Fruit fly (Drosophila melanogaster) whole organism, embryonic: Measurements from ENCODE around the gene CG42449.

Source experiments
- Awh ChIP-seq: fragments of 200-800 bp; sonication (Bioruptor generic); IDR thresholded peaks from 2 replicates; pipeline ENCODE4, ENCODE4 v1.3.6; 2022; ENCODE audit warnings: missing biosample characterization, missing genetic modification characterization
- Bdp1 ChIP-seq: fragments of 200-800 bp; sonication (Bioruptor generic); optimal IDR thresholded peaks from 3 replicates; lab custom pipeline; 2016; ENCODE audit warnings: missing biosample characterization, missing genetic modification characterization
- Bgb ChIP-seq: fragments of 200-800 bp; sonication (Bioruptor generic); IDR thresholded peaks from 2 replicates; pipeline ENCODE4 v1.3.6; 2022; ENCODE audit warnings: missing biosample characterization, missing genetic modification characterization; ENCODE audit not compliant: partially characterized antibody
- CG10209 ChIP-seq: fragments of 200-800 bp; sonication (Bioruptor generic); optimal IDR thresholded peaks from 3 replicates; lab custom pipeline; 2017; ENCODE audit warnings: missing biosample characterization, mild to moderate bottlenecking, missing genetic modification characterization, missing genetic modification reagents
- CG10274 ChIP-seq: fragments of 200-800 bp; sonication (Bioruptor generic); optimal IDR thresholded peaks from 3 replicates; lab custom pipeline; 2017; ENCODE audit warnings: missing biosample characterization, mild to moderate bottlenecking, missing genetic modification characterization
- CG10979 ChIP-seq: fragments of 200-800 bp; sonication (Bioruptor generic); optimal IDR thresholded peaks from 2 replicates; lab custom pipeline; 2018; ENCODE audit warnings: missing biosample characterization, mild to moderate bottlenecking, missing genetic modification characterization, moderate library complexity
- CG11247 ChIP-seq: fragments of 200-800 bp; sonication (Bioruptor generic); IDR thresholded peaks from 2 replicates; pipeline ENCODE4 v1.3.6; 2022; ENCODE audit warnings: missing biosample characterization, missing genetic modification characterization
- CG11695 ChIP-seq: fragments of 200-800 bp; sonication (Bioruptor generic); IDR thresholded peaks from 3 replicates; pipeline ENCODE4 v1.3.6; 2022; ENCODE audit warnings: missing biosample characterization, missing genetic modification characterization
- CG12942 ChIP-seq: fragments of 200-800 bp; sonication (Bioruptor generic); optimal IDR thresholded peaks from 3 replicates; lab custom pipeline; 2016; ENCODE audit warnings: missing biosample characterization, missing genetic modification characterization
- CG13296 ChIP-seq: fragments of 200-800 bp; sonication (Bioruptor generic); optimal IDR thresholded peaks from 3 replicates; lab custom pipeline; 2018; ENCODE audit warnings: missing biosample characterization, mild to moderate bottlenecking, missing genetic modification characterization
- CG15073 ChIP-seq: fragments of 200-800 bp; sonication (Bioruptor generic); optimal IDR thresholded peaks from 2 replicates; lab custom pipeline; 2016; ENCODE audit warnings: missing biosample characterization, missing genetic modification characterization
- CG16863 ChIP-seq: fragments of 200-800 bp; sonication (Bioruptor generic); optimal IDR thresholded peaks from 3 replicates; lab custom pipeline; 2016; ENCODE audit warnings: missing biosample characterization, missing genetic modification characterization
- CG17328 ChIP-seq: fragments of 200-800 bp; sonication (Bioruptor generic); IDR thresholded peaks from 2 replicates; pipeline ENCODE4 v1.3.6; 2022; ENCODE audit warnings: missing biosample characterization, missing genetic modification characterization
- CG1832 ChIP-seq: fragments of 200-800 bp; sonication (Bioruptor generic); optimal IDR thresholded peaks from 2 replicates; lab custom pipeline; 2017; ENCODE audit warnings: missing biosample characterization, mild to moderate bottlenecking, missing genetic modification characterization, inconsistent platforms
- CG31224 ChIP-seq: fragments of 200-800 bp; sonication (Bioruptor generic); IDR thresholded peaks from 2 replicates; pipeline ENCODE4 v1.3.6; 2022; ENCODE audit warnings: missing biosample characterization, missing genetic modification characterization
- CG32767 ChIP-seq: fragments of 200-800 bp; sonication (Bioruptor generic); IDR thresholded peaks from 2 replicates; pipeline ENCODE4 v1.3.6; 2022; ENCODE audit warnings: missing biosample characterization, missing genetic modification characterization
- CG32772 ChIP-seq: fragments of 200-800 bp; sonication (Bioruptor generic); IDR thresholded peaks from 2 replicates; pipeline ENCODE4 v1.3.6; 2022; ENCODE audit warnings: missing biosample characterization, missing genetic modification characterization
- CG33557 ChIP-seq: fragments of 200-800 bp; sonication (Bioruptor generic); optimal IDR thresholded peaks from 2 replicates; lab custom pipeline; 2019; ENCODE audit warnings: missing biosample characterization, mild to moderate bottlenecking, missing genetic modification characterization, moderate library complexity
- CG3407 ChIP-seq: fragments of 200-800 bp; sonication (Bioruptor generic); optimal IDR thresholded peaks from 2 replicates; lab custom pipeline; 2018; ENCODE audit warnings: missing biosample characterization, mild to moderate bottlenecking, missing genetic modification characterization
- CG4404 ChIP-seq: fragments of 200-800 bp; sonication (Bioruptor generic); IDR thresholded peaks from 2 replicates; pipeline ENCODE4 v1.3.6; 2022; ENCODE audit warnings: missing biosample characterization, missing genetic modification characterization
- CG4820 ChIP-seq: fragments of 200-800 bp; sonication (Bioruptor generic); optimal IDR thresholded peaks from 3 replicates; lab custom pipeline; 2016; ENCODE audit warnings: missing biosample characterization, missing genetic modification characterization
- CG6175 ChIP-seq: fragments of 200-800 bp; sonication (Bioruptor generic); IDR thresholded peaks from 3 replicates; pipeline ENCODE4 v1.3.6; 2022; ENCODE audit warnings: missing biosample characterization, missing genetic modification characterization
- CG8478 ChIP-seq: fragments of >200 bp; optimal IDR thresholded peaks from 2 replicates; lab custom pipeline; 2018
- CG9215 ChIP-seq: fragments of 200-800 bp; sonication (Bioruptor generic); IDR thresholded peaks from 2 replicates; pipeline ENCODE4 v1.3.6; 2022; ENCODE audit warnings: missing biosample characterization, missing genetic modification characterization
- CrebB ChIP-seq: fragments of 200-800 bp; sonication (Bioruptor generic); optimal IDR thresholded peaks from 3 replicates; lab custom pipeline; 2018; ENCODE audit warnings: missing biosample characterization, mild to moderate bottlenecking, missing genetic modification characterization
- Dip2 ChIP-seq: fragments of 200-800 bp; sonication (Bioruptor generic); IDR thresholded peaks from 2 replicates; pipeline ENCODE4 v1.3.6; 2022; ENCODE audit warnings: missing biosample characterization, missing genetic modification characterization
- E2f2 ChIP-seq: fragments of 200-800 bp; sonication (Bioruptor generic); IDR thresholded peaks from 2 replicates; pipeline ENCODE4 v1.3.6; 2022; ENCODE audit warnings: missing biosample characterization, missing genetic modification characterization
- Ets65A ChIP-seq: fragments of 200-800 bp; sonication (Bioruptor generic); peaks from one replicate; lab custom pipeline; 2016; ENCODE audit warnings: missing biosample characterization, missing genetic modification characterization
- Gsc ChIP-seq: fragments of 200-800 bp; sonication (Bioruptor generic); IDR thresholded peaks from 2 replicates; pipeline ENCODE4 v1.3.6; 2022; ENCODE audit warnings: missing biosample characterization, missing genetic modification characterization
- HLH4C ChIP-seq: fragments of 200-800 bp; sonication (Bioruptor generic); IDR thresholded peaks from 3 replicates; pipeline ENCODE4 v1.3.6; 2022; ENCODE audit warnings: missing biosample characterization, missing genetic modification characterization; ENCODE audit not compliant: partially characterized antibody
- HmgD ChIP-seq: fragments of 200-800 bp; sonication (Bioruptor generic); optimal IDR thresholded peaks from 3 replicates; lab custom pipeline; 2016; ENCODE audit warnings: missing biosample characterization, missing genetic modification characterization
- Hmr ChIP-seq: fragments of 200-800 bp; sonication (Bioruptor generic); optimal IDR thresholded peaks from 3 replicates; lab custom pipeline; 2017; ENCODE audit warnings: mild to moderate bottlenecking, missing biosample characterization, missing genetic modification reagents, missing genetic modification characterization
- Mes4 ChIP-seq: fragments of 200-800 bp; sonication (Bioruptor generic); optimal IDR thresholded peaks from 2 replicates; lab custom pipeline; 2016; ENCODE audit warnings: missing biosample characterization, missing genetic modification characterization
- NK7.1 ChIP-seq: fragments of 200-800 bp; sonication (Bioruptor generic); optimal IDR thresholded peaks from 3 replicates; lab custom pipeline; 2016; ENCODE audit warnings: missing biosample characterization, missing genetic modification characterization
- NfI ChIP-seq: fragments of 200-800 bp; sonication (Bioruptor generic); optimal IDR thresholded peaks from 3 replicates; lab custom pipeline; 2018; ENCODE audit warnings: missing biosample characterization, mild to moderate bottlenecking, missing genetic modification characterization, moderate library complexity
- PHDP ChIP-seq: fragments of 200-800 bp; sonication (Bioruptor generic); optimal IDR thresholded peaks from 3 replicates; lab custom pipeline; 2018; ENCODE audit warnings: missing biosample characterization, mild to moderate bottlenecking, missing genetic modification characterization, moderate library complexity
- al ChIP-seq: fragments of 200-800 bp; sonication (Bioruptor generic); IDR thresholded peaks from 2 replicates; pipeline ENCODE4 v1.3.6; 2022; ENCODE audit warnings: missing biosample characterization, missing genetic modification characterization
- ase ChIP-seq: fragments of 200-800 bp; sonication (Bioruptor generic); IDR thresholded peaks from 3 replicates; pipeline ENCODE4 v1.3.6; 2022; ENCODE audit warnings: missing biosample characterization, missing genetic modification characterization
- crp ChIP-seq, 2 experiments: fragments of 200-800 bp; sonication (Bioruptor generic); optimal IDR thresholded peaks; 2 replicates in 1 of 2; 3 replicates in 1 of 2; lab custom pipeline; 2017; ENCODE audit warnings: missing biosample characterization in 2 of 2, missing genetic modification characterization in 2 of 2, mild to moderate bottlenecking in 1 of 2, moderate library complexity in 1 of 2
- grau ChIP-seq: fragments of 200-800 bp; optimal IDR thresholded peaks from 3 replicates; lab custom pipeline; 2019; ENCODE audit warnings: missing biosample characterization, mild to moderate bottlenecking, missing genetic modification characterization, moderate library complexity
- ham ChIP-seq: fragments of 200-800 bp; sonication (Bioruptor generic); IDR thresholded peaks from 2 replicates; pipeline ENCODE4 v1.3.6; 2022; ENCODE audit warnings: missing biosample characterization, missing genetic modification characterization
- hth ChIP-seq: fragments of >200 bp; optimal IDR thresholded peaks from 2 replicates; lab custom pipeline; 2017; ENCODE audit warnings: inconsistent platforms
- mld ChIP-seq: fragments of 200-800 bp; sonication (Bioruptor generic); IDR thresholded peaks from 3 replicates; pipeline ENCODE4 v1.3.6; 2022; ENCODE audit warnings: missing biosample characterization, missing genetic modification characterization; ENCODE audit not compliant: partially characterized antibody
- pfk ChIP-seq: fragments of 200-800 bp; sonication (Bioruptor generic); optimal IDR thresholded peaks from 2 replicates; lab custom pipeline; 2018; ENCODE audit warnings: missing biosample characterization, mild to moderate bottlenecking, missing genetic modification characterization, moderate library complexity
- pita ChIP-seq: fragments of 200-800 bp; sonication (Bioruptor generic); optimal IDR thresholded peaks from 2 replicates; lab custom pipeline; 2017; ENCODE audit warnings: missing biosample characterization, mild to moderate bottlenecking, missing genetic modification characterization
- pnt ChIP-seq: fragments of 200-800 bp; sonication (Bioruptor generic); optimal IDR thresholded peaks from 3 replicates; lab custom pipeline; 2016; ENCODE audit warnings: missing biosample characterization, missing genetic modification characterization
- slbo ChIP-seq: fragments of 200-800 bp; sonication (Bioruptor generic); IDR thresholded peaks from 2 replicates; pipeline ENCODE4 v1.3.6; 2022; ENCODE audit warnings: missing biosample characterization, missing genetic modification characterization
- trh ChIP-seq: fragments of 200-800 bp; sonication (Bioruptor generic); optimal IDR thresholded peaks from 2 replicates; lab custom pipeline; 2016; ENCODE audit warnings: missing biosample characterization, missing genetic modification characterization
- unpg ChIP-seq: fragments of 200-800 bp; sonication (Bioruptor generic); optimal IDR thresholded peaks from 3 replicates; lab custom pipeline; 2018; ENCODE audit warnings: missing biosample characterization, mild to moderate bottlenecking, missing genetic modification characterization, moderate library complexity
- vnd ChIP-seq: fragments of 200-800 bp; sonication (Bioruptor generic); IDR thresholded peaks from 3 replicates; pipeline ENCODE4 v1.3.6; 2022; ENCODE audit warnings: missing biosample characterization, missing genetic modification characterization; ENCODE audit not compliant: partially characterized antibody
- zen2 ChIP-seq: fragments of 200-800 bp; sonication (Bioruptor generic); IDR thresholded peaks from 3 replicates; pipeline ENCODE4 v1.3.6; 2022; ENCODE audit warnings: missing biosample characterization, missing genetic modification characterization; ENCODE audit not compliant: partially characterized antibody

The CG42449 gene

DNA sequence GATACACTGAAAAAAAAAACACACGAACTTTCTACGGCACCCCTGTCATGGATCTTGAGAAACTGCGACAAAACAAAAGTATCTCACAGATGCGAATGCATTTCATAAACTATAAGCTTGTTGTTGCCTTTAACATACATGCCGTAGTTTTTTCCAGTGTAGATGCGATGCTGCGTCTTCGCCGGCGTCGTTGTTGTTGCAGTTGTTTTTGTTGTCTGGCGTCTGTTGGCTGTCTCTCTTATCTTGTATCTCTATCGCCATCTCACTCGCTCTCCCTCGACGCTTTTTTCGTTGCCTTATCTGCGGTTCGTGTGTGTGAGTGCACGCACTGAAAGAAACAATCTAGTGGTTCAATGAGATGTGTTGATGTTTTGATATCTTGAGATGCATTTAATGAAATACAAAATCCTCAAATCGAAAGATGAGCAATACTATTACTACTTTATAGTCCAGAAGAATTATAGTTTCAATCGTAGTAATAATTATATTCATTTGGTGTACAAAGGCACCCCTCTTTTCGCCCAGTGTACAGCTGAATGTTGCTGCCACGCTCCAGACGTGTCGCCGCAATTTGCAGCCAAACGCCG, 13.5 kb downstream of the CG42449 start (continued):
- no peak for TF ChIP-seq Dip2 (GFP tag; lab: Robert Waterston, UW)
- TF ChIP-seq Mes4 (GFP tag; lab: Kevin White, UChicago), result peak; percentile 98
- TF ChIP-seq Bdp1 (GFP tag; lab: Kevin White, UChicago), result peak; percentile 90
- TF ChIP-seq vnd, result no peak
- peak; percentile 96 for TF ChIP-seq CG32772 (GFP tag; lab: Robert Waterston, UW)
- TF ChIP-seq CG15073 (GFP tag; lab: Kevin White, UChicago), result peak; percentile 87
- TF ChIP-seq trh (GFP tag; lab: Kevin White, UChicago), result peak; percentile 90
- TF ChIP-seq CG10274 (GFP tag; lab: Kevin White, UChicago), result peak; percentile 88
- peak; percentile 66 for TF ChIP-seq grau
- peak; percentile 93 for TF ChIP-seq Hmr
- peak; percentile 85 for TF ChIP-seq al (GFP tag; lab: Robert Waterston, UW)
- no peak for TF ChIP-seq pita
- TF ChIP-seq unpg (GFP tag; lab: Kevin White, UChicago), result peak; percentile 95
- TF ChIP-seq pfk (GFP tag; lab: Kevin White, UChicago), result peak; percentile 36
- TF ChIP-seq NfI (GFP tag; lab: Kevin White, UChicago), result peak; percentile 95
- peak; percentile 94 for TF ChIP-seq CG10979 (tag; lab: Kevin White, UChicago)
- peak; percentile 85 for TF ChIP-seq CG31224 (GFP tag; lab: Robert Waterston, UW)
- peak; percentile 96 for TF ChIP-seq Awh (GFP tag; lab: Robert Waterston, UW)
- peak; percentile 95 for TF ChIP-seq NK7.1 (GFP tag; lab: Kevin White, UChicago)
- peak; percentile 86 for TF ChIP-seq CG9215 (GFP tag; lab: Robert Waterston, UW)
- TF ChIP-seq CG11695 (GFP tag; lab: Robert Waterston, UW), result peak; percentile 93
- TF ChIP-seq CG32767 (GFP tag; lab: Robert Waterston, UW), result peak; percentile 93
- peak; percentile 87 for TF ChIP-seq CG6175
- TF ChIP-seq CG4404 (GFP tag; lab: Robert Waterston, UW), result peak; percentile 93
- peak; percentile 100 for TF ChIP-seq Ets65A
- no peak for TF ChIP-seq Bgb (GFP tag; lab: Robert Waterston, UW)
- TF ChIP-seq HLH4C (GFP tag; lab: Robert Waterston, UW), result no peak
- peak; percentile 97 for TF ChIP-seq CG12942 (GFP tag; lab: Kevin White, UChicago)
- peak; percentile 95 for TF ChIP-seq CG10209 (GFP tag; lab: Kevin White, UChicago)
- peak; percentile 98 for TF ChIP-seq CG16863
- TF ChIP-seq slbo (GFP tag; lab: Robert Waterston, UW), result peak; percentile 93
- TF ChIP-seq zen2 (GFP tag; lab: Robert Waterston, UW), result no peak
- peak; percentile 94 for TF ChIP-seq CG13296 (GFP tag; lab: Kevin White, UChicago)
- TF ChIP-seq ham (GFP tag; lab: Robert Waterston, UW), result peak; percentile 81
- peak; percentile 95 for TF ChIP-seq CG33557 (GFP tag; lab: Kevin White, UChicago)
- TF ChIP-seq CG4820 (GFP tag; lab: Kevin White, UChicago), result peak; percentile 98
- TF ChIP-seq CG1832 (GFP tag; lab: Kevin White, UChicago), result peak; percentile 45
- TF ChIP-seq CG11247 (GFP tag; lab: Robert Waterston, UW), result peak; percentile 93
- peak; percentile 97 for TF ChIP-seq HmgD (GFP tag; lab: Kevin White, UChicago)
- peak in 1 of 2 experiments; percentile 68 for TF ChIP-seq crp (GFP tag; optimal IDR thresholded peaks at IDR 0.05; lab: Kevin White, UChicago)
- peak; percentile 89 for TF ChIP-seq CG3407
- peak; percentile 98 for TF ChIP-seq CG17328
- peak; percentile 89 for TF ChIP-seq PHDP (tag; lab: Kevin White, UChicago)
- peak; percentile 77; the same call in 1 of the 2 replicates for TF ChIP-seq E2f2 (GFP tag; lab: Robert Waterston, UW)
- no peak for TF ChIP-seq hth (lab: Kevin White, UChicago)
- TF ChIP-seq CrebB (tag; lab: Kevin White, UChicago), result peak; percentile 93
- no peak for TF ChIP-seq CG8478 (lab: Kevin White, UChicago)
- TF ChIP-seq Gsc (GFP tag; lab: Robert Waterston, UW), result peak; percentile 94
- TF ChIP-seq mld, result no peak
- peak; percentile 94 for TF ChIP-seq ase (GFP tag; lab: Robert Waterston, UW)
- peak; percentile 99 for TF ChIP-seq pnt (GFP tag; lab: Kevin White, UChicago)
